Worm (Caenorhabditis elegans) whole organism, early embryonic: Measurements from ENCODE around the gene arrd-17.

Experiments used
- B0310.2 ChIP-seq: sonication (generic microtip); optimal IDR thresholded peaks from 2 replicates; lab custom pipeline; 2016; ENCODE audit warnings: mild to moderate bottlenecking, missing genetic modification characterization, missing compliant biosample characterization
- aly-1 ChIP-seq: sonication (generic microtip); optimal IDR thresholded peaks from 2 replicates; lab custom pipeline; 2016; ENCODE audit warnings: missing genetic modification characterization, missing compliant biosample characterization
- ama-1 ChIP-seq: fragments of 150-350 bp; optimal IDR thresholded peaks from 2 replicates; lab custom pipeline; 2014
- scrt-1 ChIP-seq: fragments of 200-800 bp; sonication (Bioruptor generic); IDR thresholded peaks from 2 replicates; pipeline ENCODE4 v1.3.6; 2022; ENCODE audit warnings: missing genetic modification characterization, missing compliant biosample characterization

ce11 chrIII:13672654-13673330, 42.2 kb upstream of the arrd-17 start, which contains the start of gene aqp-11:
- TF ChIP-seq aly-1 (no peak), ama-1 (lab: Kevin White, UChicago) (no peak), B0310.2 (no peak), scrt-1 (no peak)
